Fruit fly (Drosophila melanogaster): ENCODE results near the gene CG31140.

Gene CG31140

dm6 chr3R:23962781-23963222 lies at the start of gene CG31140 (continued):
- TF ChIP-seq ftz-f1 (GFP tag; optimal IDR thresholded peaks at IDR 0.05) (no peak), HLHmδ (GFP tag; optimal IDR thresholded peaks at IDR 0.05) (peak; percentile 55), ERR (GFP tag; optimal IDR thresholded peaks at IDR 0.05) (no peak), CG15479 (GFP tag; optimal IDR thresholded peaks at IDR 0.05) (no peak), CG11247 (GFP tag; IDR thresholded peaks at IDR 0.05) (no peak), sima (GFP tag; optimal IDR thresholded peaks at IDR 0.05) (no peak), CG7745 (tag; optimal IDR thresholded peaks at IDR 0.05) (no peak), gfzf (GFP tag; optimal IDR thresholded peaks at IDR 0.05) (peak; percentile 55), CG2199 (GFP tag; IDR thresholded peaks at IDR 0.05) (0 out of 3 replicates have a peak, but pooled peaks have one; percentile 36), gem (tag; optimal IDR thresholded peaks at IDR 0.05) (no peak), CG17802 (tag; optimal IDR thresholded peaks at IDR 0.05) (no peak), CG14667 (GFP tag; IDR thresholded peaks at IDR 0.05) (no peak), en (GFP tag; optimal IDR thresholded peaks at IDR 0.05) (no peak), Doc2 (GFP tag; IDR thresholded peaks at IDR 0.05) (no peak), CG2712 (tag; optimal IDR thresholded peaks at IDR 0.05) (no peak), CG6654 (GFP tag; optimal IDR thresholded peaks at IDR 0.05) (no peak), CG42726 (GFP tag; IDR thresholded peaks at IDR 0.05; ENCODE audit: partially characterized antibody) (no peak), tll (GFP tag; optimal IDR thresholded peaks at IDR 0.05) (no peak), CG4404 (GFP tag; IDR thresholded peaks at IDR 0.05) (no peak), CG2116 (GFP tag; optimal IDR thresholded peaks at IDR 0.05) (no peak), mirr (GFP tag; optimal IDR thresholded peaks at IDR 0.05) (peak; percentile 38), NC2β (GFP tag; optimal IDR thresholded peaks at IDR 0.05) (no peak), Scr (GFP tag; IDR thresholded peaks at IDR 0.05; ENCODE audit: partially characterized antibody) (0 out of 2 replicates have a peak, but pooled peaks have one; percentile 14), ind (GFP tag; optimal IDR thresholded peaks at IDR 0.05) (no peak), CG14860 (GFP tag; IDR thresholded peaks at IDR 0.05; ENCODE audit: partially characterized antibody) (no peak), CG32772 (GFP tag; IDR thresholded peaks at IDR 0.05) (no peak), Opbp (GFP tag; IDR thresholded peaks at IDR 0.05; ENCODE audit: partially characterized antibody) (0 out of 3 replicates have a peak, but pooled peaks have one; percentile 16), Fer3 (tag; optimal IDR thresholded peaks at IDR 0.05) (no peak), slbo (GFP tag; IDR thresholded peaks at IDR 0.05) (no peak), luna (GFP tag; optimal IDR thresholded peaks at IDR 0.05) (no peak), run (tag; optimal IDR thresholded peaks at IDR 0.05) (no peak), CG10654 (GFP tag; optimal IDR thresholded peaks at IDR 0.05) (no peak), inv (GFP tag; IDR thresholded peaks at IDR 0.05; ENCODE audit: partially characterized antibody) (no peak), CG16779 (GFP tag; IDR thresholded peaks at IDR 0.05) (peak; percentile 30; the same call in 1 of the 2 replicates), Ssrp (tag; optimal IDR thresholded peaks at IDR 0.05) (no peak), kni (GFP tag; optimal IDR thresholded peaks at IDR 0.05) (no peak), CG10267 (tag; optimal IDR thresholded peaks at IDR 0.05) (no peak), odd (GFP tag; optimal IDR thresholded peaks at IDR 0.05) (no peak), Hey (tag; optimal IDR thresholded peaks at IDR 0.05) (no peak), Ada2b (GFP tag; IDR thresholded peaks at IDR 0.05) (no peak), CG10979 (tag; optimal IDR thresholded peaks at IDR 0.05) (peak; percentile 7), dysf (GFP tag; IDR thresholded peaks at IDR 0.05) (no peak), mam (GFP tag; optimal IDR thresholded peaks at IDR 0.05) (no peak), CG16863 (GFP tag; optimal IDR thresholded peaks at IDR 0.05) (no peak), CG8765 (GFP tag; IDR thresholded peaks at IDR 0.05) (no peak), NFAT (GFP tag; IDR thresholded peaks at IDR 0.05) (no peak), Rx (GFP tag; IDR thresholded peaks at IDR 0.05) (no peak), slou (GFP tag; optimal IDR thresholded peaks at IDR 0.05) (no peak), nerfin-1 (tag; optimal IDR thresholded peaks at IDR 0.05) (peak; percentile 44), CG6175 (GFP tag; IDR thresholded peaks at IDR 0.05) (0 out of 3 replicates have a peak, but pooled peaks have one; percentile 30), Six4 (GFP tag; optimal IDR thresholded peaks at IDR 0.05) (no peak)

Measured in whole organism, embryonic.